Worm (Caenorhabditis elegans): ENCODE measurements around the gene R08A2.5.

R08A2.5 gene

ce11 chrV:14685435-14686058 lies 26.9 kb upstream of the R08A2.5 start, which contains the start of gene C47E8.4 (continued):
- TF ChIP-seq K12H6.12 (tag; optimal IDR thresholded peaks at IDR 0.05) (peak; percentile 96), ekl-4 (GFP tag; IDR thresholded peaks at IDR 0.05) (peak; percentile 98), nhr-179 (tag; optimal IDR thresholded peaks at IDR 0.05) (no peak), sdz-38 (tag; optimal IDR thresholded peaks at IDR 0.05) (no peak), Y95B8A.8 (GFP tag; IDR thresholded peaks at IDR 0.05) (peak; percentile 80; the same call in 1 of the 2 replicates), egl-44 (GFP tag; IDR thresholded peaks at IDR 0.05) (peak; percentile 73), nfyb-1 (GFP tag; IDR thresholded peaks at IDR 0.05) (peak; percentile 100), lag-1 (GFP tag; IDR thresholded peaks at IDR 0.05) (no peak), nhr-90 (tag; optimal IDR thresholded peaks at IDR 0.05) (no peak), ZK185.1 (tag; optimal IDR thresholded peaks at IDR 0.05; ENCODE audit: poor library complexity, severe bottlenecking) (peak; percentile 97), F33H1.4 (GFP tag; IDR thresholded peaks at IDR 0.05) (peak; percentile 82), hmg-20 (GFP tag; IDR thresholded peaks at IDR 0.05) (peak; percentile 91), mel-28 (tag; optimal IDR thresholded peaks at IDR 0.05; ENCODE audit: borderline replicate concordance) (peak; percentile 65), dpff-1 (tag; optimal IDR thresholded peaks at IDR 0.05) (peak; percentile 46), attf-6 (GFP tag; IDR thresholded peaks at IDR 0.05) (peak; percentile 71; the same call in 1 of the 2 replicates), pha-4 (tag; optimal IDR thresholded peaks at IDR 0.05) (peak; percentile 8), repo-1 (tag; optimal IDR thresholded peaks at IDR 0.05) (peak; percentile 88), F57A8.1 (GFP tag; optimal IDR thresholded peaks at IDR 0.05) (no peak), Y53G8AR.9 (GFP tag; conservative IDR thresholded peaks at IDR 0.05) (peak; percentile 95), F37B4.10 (GFP tag; IDR thresholded peaks at IDR 0.05) (0 out of 2 replicates have a peak, but pooled peaks have one; percentile 33), lin-35 (GFP tag; optimal IDR thresholded peaks at IDR 0.05) (peak in 2 of 3 experiments; percentile 84 to 94), hlh-26 (GFP tag; conservative IDR thresholded peaks at IDR 0.05) (no peak), unc-62 (GFP tag; optimal IDR thresholded peaks at IDR 0.05) (peak; percentile 34), lin-54 (GFP tag; optimal IDR thresholded peaks at IDR 0.05) (peak; percentile 98), dox-1 (GFP tag; IDR thresholded peaks at IDR 0.05) (peak; percentile 95), Y79H2A.3 (GFP tag; conservative IDR thresholded peaks at IDR 0.05) (no peak), ceh-79 (tag; optimal IDR thresholded peaks at IDR 0.05) (peak; percentile 87), nfya-2 (GFP tag; IDR thresholded peaks at IDR 0.05) (peak; percentile 99), lin-40 (tag; optimal IDR thresholded peaks at IDR 0.05) (peak; percentile 98), madf-8 (GFP tag; conservative IDR thresholded peaks at IDR 0.05) (peak; percentile 81), C17E4.6 (GFP tag; IDR thresholded peaks at IDR 0.05) (peak; percentile 89), tlf-1 (GFP tag; optimal IDR thresholded peaks at IDR 0.05) (peak; percentile 98), ceh-91 (GFP tag; IDR thresholded peaks at IDR 0.05) (peak; percentile 93), snpc-1.3 (tag; optimal IDR thresholded peaks at IDR 0.05; ENCODE audit: insufficient read depth) (peak; percentile 89), attf-3 (GFP tag; conservative IDR thresholded peaks at IDR 0.05) (peak; percentile 81), ceh-58 (GFP tag; IDR thresholded peaks at IDR 0.05) (0 out of 2 replicates have a peak, but pooled peaks have one; percentile 79), pbrm-1 (GFP tag; IDR thresholded peaks at IDR 0.05) (peak; percentile 96), cebp-2 (GFP tag; IDR thresholded peaks at IDR 0.05) (peak; percentile 91; the same call in 1 of the 2 replicates), madf-10 (tag; optimal IDR thresholded peaks at IDR 0.05) (peak; percentile 93), hsf-1 (GFP tag; IDR thresholded peaks at IDR 0.05) (peak; percentile 100), let-607 (tag; optimal IDR thresholded peaks at IDR 0.05) (peak; percentile 31 to 92), ztf-18 (tag; optimal IDR thresholded peaks at IDR 0.05) (peak; percentile 65), let-526 (GFP tag; IDR thresholded peaks at IDR 0.05) (peak; percentile 96), mxl-1 (tag; optimal IDR thresholded peaks at IDR 0.05) (no peak), nhr-120 (GFP tag; IDR thresholded peaks at IDR 0.05) (0 out of 2 replicates have a peak, but pooled peaks have one; percentile 79), B0019.2 (GFP tag; conservative IDR thresholded peaks at IDR 0.05) (peak; percentile 92), tbx-9 (tag; optimal IDR thresholded peaks at IDR 0.05; ENCODE audit: borderline replicate concordance) (no peak)

Measured in whole organism, young adult.